Fruit fly (Drosophila melanogaster) whole organism, larva: ENCODE results near the gene indra.
A peak's percentile ranks its signal among the peaks of the same experiment; 100 is the strongest.

Experiments used
- noc ChIP-seq: fragments of 200-800 bp; sonication (Bioruptor generic); optimal IDR thresholded peaks from 3 replicates; lab custom pipeline; 2019; ENCODE audit warnings: missing biosample characterization, mild to moderate bottlenecking, missing genetic modification characterization, moderate library complexity

indra gene

dm6 chr3L:1366879-1367650, 24.9 kb upstream of the indra start:
- TF ChIP-seq noc (tag; lab: Kevin White, UChicago): no peak

DNA sequence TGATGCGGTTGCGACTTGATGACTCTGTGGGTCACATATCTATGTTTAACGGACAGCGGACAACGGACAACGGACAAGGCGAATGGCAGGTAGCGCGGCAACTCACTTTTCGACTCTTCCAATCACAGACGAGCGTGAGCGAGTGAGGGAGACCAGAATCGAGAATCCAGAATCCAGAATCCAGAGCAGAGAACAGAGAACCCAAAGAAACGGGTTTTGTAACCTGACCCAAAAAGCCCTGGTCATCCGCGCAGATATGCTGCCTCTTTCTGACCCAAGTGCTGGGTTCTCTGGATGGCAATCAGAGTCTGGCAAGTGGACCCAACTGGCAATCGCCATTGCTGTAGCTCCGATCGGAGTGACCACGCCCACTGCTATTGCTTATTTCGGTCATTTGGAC, 22.2 kb upstream of the indra start:
- TF ChIP-seq noc (tag; lab: Kevin White, UChicago): no peak

DNA sequence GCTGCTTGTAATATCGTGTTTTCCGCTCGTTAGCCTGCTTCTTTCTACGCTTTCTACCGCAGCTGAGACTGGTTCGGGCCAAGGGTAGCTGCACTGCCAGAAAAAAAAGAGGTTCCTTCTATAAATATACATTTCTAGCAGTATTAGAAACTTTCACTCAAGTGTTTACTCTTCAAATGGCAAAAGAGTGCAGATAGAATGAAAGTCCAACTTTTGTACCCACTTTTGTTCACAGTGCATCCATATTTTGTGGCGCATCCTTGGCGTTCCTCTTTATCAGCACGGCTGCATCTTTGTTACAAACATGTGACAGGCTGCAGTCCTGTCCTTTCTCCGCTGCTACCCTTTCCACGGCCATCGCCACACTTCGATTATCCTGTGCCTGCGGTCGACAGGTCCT, 16.1 kb upstream of the indra start:
- no peak for TF ChIP-seq noc (tag; lab: Kevin White, UChicago)

dm6 chr3L:1354214-1354613, 12.0 kb upstream of the indra start:
- TF ChIP-seq noc (tag; lab: Kevin White, UChicago): no peak

dm6 chr3L:1352065-1352464, 9.9 kb upstream of the indra start:
- no peak for TF ChIP-seq noc (tag; lab: Kevin White, UChicago)

dm6 chr3L:1350924-1351215, 8.7 kb upstream of the indra start, which contains the start of gene CG9166:
TSS of gene CG9166 (plus strand) at chr3L:1351116.
- TF ChIP-seq noc (tag; lab: Kevin White, UChicago): no peak

dm6 chr3L:1349942-1350923, 8.0 kb upstream of the indra start:
- peak; percentile 21 for TF ChIP-seq noc (tag; lab: Kevin White, UChicago)

- TF ChIP-seq noc (tag; lab: Kevin White, UChicago): no peak
These were observed 7.2 kb upstream of the indra start for dm6 chr3L:1349397-1349796.

dm6 chr3L:1348935-1349334, 6.7 kb upstream of the indra start:
- TF ChIP-seq noc (tag; lab: Kevin White, UChicago): no peak

dm6 chr3L:1348248-1348647, 6.0 kb upstream of the indra start:
- no peak for TF ChIP-seq noc (tag; lab: Kevin White, UChicago)

dm6 chr3L:1346956-1347587, 4.9 kb upstream of the indra start:
- TF ChIP-seq noc (tag; lab: Kevin White, UChicago): no peak

- peak; percentile 84 for TF ChIP-seq noc (tag; lab: Kevin White, UChicago)
These were observed 5.9 kb downstream of the indra start for dm6 chr3L:1335989-1336961.

DNA sequence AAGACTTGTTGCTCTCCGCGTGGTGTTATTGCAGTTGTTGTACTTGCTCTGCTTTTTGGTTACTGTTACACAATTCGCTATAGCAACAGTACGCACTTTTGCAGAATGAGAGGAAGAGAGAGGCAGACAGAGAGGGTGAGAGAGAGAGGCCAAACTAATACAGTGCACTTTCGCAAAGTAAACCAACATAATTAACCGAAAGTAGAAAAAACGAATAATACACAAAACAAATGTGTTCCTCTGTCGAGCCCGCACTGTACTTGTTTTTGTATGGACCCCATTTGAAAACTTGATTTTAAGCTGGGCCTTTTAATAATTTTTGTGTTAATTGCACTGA, 6.8 kb downstream of the indra start:
- TF ChIP-seq noc (tag; lab: Kevin White, UChicago): peak; percentile 45

DNA sequence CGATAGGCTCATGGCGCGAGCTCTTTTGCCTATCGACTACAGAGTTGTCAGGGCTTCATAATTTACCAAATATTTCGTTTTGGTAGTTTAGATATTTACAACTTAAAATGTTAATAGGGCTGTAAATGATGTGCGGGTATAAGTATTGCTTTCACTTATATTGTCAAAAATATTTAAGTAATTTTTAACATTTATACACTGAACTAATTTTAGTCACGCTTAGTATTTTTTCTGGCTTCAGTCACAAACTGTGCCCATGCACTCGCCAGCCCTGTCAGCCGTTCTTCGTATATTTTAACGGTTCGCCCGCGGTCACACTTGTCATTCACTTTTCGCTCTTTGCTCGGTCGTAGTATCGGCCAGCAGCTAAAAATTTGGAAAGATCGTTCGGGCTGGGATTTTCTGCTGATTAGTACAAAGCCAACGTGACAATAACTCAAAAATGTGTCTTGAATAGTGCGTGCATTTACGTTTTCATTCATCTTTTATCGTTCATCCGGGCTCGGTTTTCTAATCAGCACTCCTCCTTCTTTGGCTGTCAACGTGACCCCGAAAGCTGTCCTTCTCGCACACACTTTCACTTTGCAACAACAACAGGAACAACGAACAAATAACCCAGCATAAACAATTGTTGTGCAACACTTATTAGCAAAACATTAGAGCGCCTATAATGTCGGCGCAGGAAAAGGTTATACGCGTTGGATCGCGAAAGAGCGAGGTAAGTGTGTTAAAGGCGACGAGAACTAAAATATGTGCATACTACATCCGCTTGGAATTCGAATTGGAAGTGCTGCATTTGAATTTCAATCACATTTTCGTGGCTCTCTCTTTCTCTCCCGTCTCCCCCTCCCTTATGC, 7.4 kb downstream of the indra start, which contains the start of the genes Hmbs and CG2211:
Gene Hmbs, plus strand, starts transcription at position 319 of the 857 bp plus-strand sequence.
Gene CG2211, minus strand, starts transcription at position 789 of the 857 bp plus-strand sequence.
- TF ChIP-seq noc (tag; lab: Kevin White, UChicago): peak; percentile 82
